Fruit fly (Drosophila melanogaster): ENCODE data around the gene ATP6AP2.

Gene ATP6AP2

dm6 chr3R:9226701-9227313, 33.6 kb upstream of the ATP6AP2 start (continued):
- no peak for TF ChIP-seq BtbVII (GFP tag; optimal IDR thresholded peaks at IDR 0.05)
- TF ChIP-seq Jarid2 (GFP tag; optimal IDR thresholded peaks at IDR 0.05): peak; percentile 57
- TF ChIP-seq CG2116 (GFP tag; optimal IDR thresholded peaks at IDR 0.05): no peak
- TF ChIP-seq CG15269 (tag; optimal IDR thresholded peaks at IDR 0.05): peak; percentile 40
- no peak for TF ChIP-seq CG2199 (GFP tag; IDR thresholded peaks at IDR 0.05)
- TF ChIP-seq tna (GFP tag; IDR thresholded peaks at IDR 0.05; ENCODE audit: partially characterized antibody): no peak
- TF ChIP-seq H2.0 (GFP tag; IDR thresholded peaks at IDR 0.05): no peak
- no peak for TF ChIP-seq chn (GFP tag; optimal IDR thresholded peaks at IDR 0.05)
- no peak for TF ChIP-seq CG4707 (GFP tag; optimal IDR thresholded peaks at IDR 0.05)
- no peak for TF ChIP-seq maf-S (GFP tag; optimal IDR thresholded peaks at IDR 0.05)
- no peak for TF ChIP-seq Poxn (GFP tag; IDR thresholded peaks at IDR 0.05)
- TF ChIP-seq cas (GFP tag; IDR thresholded peaks at IDR 0.05): no peak
- no peak for TF ChIP-seq vfl (GFP tag; optimal IDR thresholded peaks at IDR 0.05)
- no peak for TF ChIP-seq CG10147 (GFP tag; optimal IDR thresholded peaks at IDR 0.05)
- TF ChIP-seq lab (GFP tag; optimal IDR thresholded peaks at IDR 0.05): no peak
- no peak for TF ChIP-seq Atf6 (GFP tag; IDR thresholded peaks at IDR 0.05)
- TF ChIP-seq slou (GFP tag; optimal IDR thresholded peaks at IDR 0.05): no peak
- TF ChIP-seq CG4424 (GFP tag; optimal IDR thresholded peaks at IDR 0.05): no peak
- peak; percentile 60 for TF ChIP-seq sens (GFP tag)
- TF ChIP-seq YL-1 (GFP tag; optimal IDR thresholded peaks at IDR 0.05): no peak
- TF ChIP-seq HLHmδ (GFP tag; optimal IDR thresholded peaks at IDR 0.05): peak; percentile 43
- TF ChIP-seq fd64A (GFP tag; optimal IDR thresholded peaks at IDR 0.05): no peak
- no peak for TF ChIP-seq gcm2 (GFP tag; optimal IDR thresholded peaks at IDR 0.05)
- no peak; the same call in 2 of the 3 replicates for TF ChIP-seq zen2 (GFP tag; IDR thresholded peaks at IDR 0.05; ENCODE audit: partially characterized antibody)
- no peak for TF ChIP-seq CG6175 (GFP tag; IDR thresholded peaks at IDR 0.05)
- no peak for TF ChIP-seq en (GFP tag; optimal IDR thresholded peaks at IDR 0.05)
- no peak for TF ChIP-seq grau (tag; optimal IDR thresholded peaks at IDR 0.05)
- no peak for TF ChIP-seq nmo (GFP tag; optimal IDR thresholded peaks at IDR 0.05)
- TF ChIP-seq Meics (GFP tag; optimal IDR thresholded peaks at IDR 0.05): no peak
- no peak for TF ChIP-seq CG14860 (GFP tag; IDR thresholded peaks at IDR 0.05; ENCODE audit: partially characterized antibody)
- TF ChIP-seq sc (optimal IDR thresholded peaks at IDR 0.05): no peak
- TF ChIP-seq sc (GFP tag; optimal IDR thresholded peaks at IDR 0.05): no peak
- peak; percentile 76 for TF ChIP-seq mirr (GFP tag; optimal IDR thresholded peaks at IDR 0.05)
- no peak for TF ChIP-seq CG17361 (GFP tag; IDR thresholded peaks at IDR 0.05)
- no peak for TF ChIP-seq pb (GFP tag; optimal IDR thresholded peaks at IDR 0.05)
- TF ChIP-seq Xbp1 (GFP tag; optimal IDR thresholded peaks at IDR 0.05): no peak
- TF ChIP-seq CG43689 (GFP tag; IDR thresholded peaks at IDR 0.05): no peak
- TF ChIP-seq CG4282 (GFP tag; optimal IDR thresholded peaks at IDR 0.05): no peak
- no peak for TF ChIP-seq seq (GFP tag; IDR thresholded peaks at IDR 0.05)
- no peak for TF ChIP-seq Myb (GFP tag; optimal IDR thresholded peaks at IDR 0.05)
- TF ChIP-seq cad (GFP tag; optimal IDR thresholded peaks at IDR 0.05): no peak
- TF ChIP-seq zfh2 (GFP tag; optimal IDR thresholded peaks at IDR 0.05): no peak
- TF ChIP-seq CG16813 (GFP tag; IDR thresholded peaks at IDR 0.05; ENCODE audit: partially characterized antibody): no peak
- TF ChIP-seq Trl (optimal IDR thresholded peaks at IDR 0.05): peak; percentile 92 to 99
- TF ChIP-seq Trl (GFP tag; optimal IDR thresholded peaks at IDR 0.05): no peak
- peak; percentile 37 for TF ChIP-seq ftz-f1 (GFP tag; optimal IDR thresholded peaks at IDR 0.05)
- TF ChIP-seq ind (GFP tag; optimal IDR thresholded peaks at IDR 0.05): no peak
- no peak for TF ChIP-seq dmrt11E (tag; optimal IDR thresholded peaks at IDR 0.05)
- TF ChIP-seq Hr39 (optimal IDR thresholded peaks at IDR 0.05): no peak
- no peak for TF ChIP-seq Usf (GFP tag; optimal IDR thresholded peaks at IDR 0.05)
- TF ChIP-seq amos (GFP tag; IDR thresholded peaks at IDR 0.05; ENCODE audit: partially characterized antibody): peak; percentile 28; the same call in 1 of the 2 replicates
- peak; percentile 51; the same call in 1 of the 2 replicates for TF ChIP-seq Adf1 (GFP tag; IDR thresholded peaks at IDR 0.05)
